Fruit fly (Drosophila melanogaster) whole organism: Measurements from ENCODE around the gene PIG-K.

Experiments
- CG8478 ChIP-seq: fragments of >200 bp; optimal IDR thresholded peaks from 2 replicates; lab custom pipeline; 2018; ENCODE audit warnings: inconsistent platforms
- Dll ChIP-seq: fragments of >200 bp; optimal IDR thresholded peaks from 2 replicates; lab custom pipeline; 2017
- EcR ChIP-seq, 2 experiments: fragments of >200 bp; optimal IDR thresholded peaks; 2 replicates each; lab custom pipeline; 2017; ENCODE audit warnings: missing biosample characterization in 2 of 2, missing genetic modification characterization in 2 of 2, missing genetic modification reagents in 2 of 2
- pan ChIP-seq: fragments of >200 bp; optimal IDR thresholded peaks from 2 replicates; lab custom pipeline; 2017
- psq ChIP-seq: fragments of >200 bp; optimal IDR thresholded peaks from 2 replicates; lab custom pipeline; 2017
- usp ChIP-seq: fragments of >200 bp; optimal IDR thresholded peaks from 2 replicates; lab custom pipeline; 2017; ENCODE audit warnings: missing biosample characterization, missing genetic modification characterization, mixed read lengths

dm6 chrX:2012121-2012452 is 2.9 kb upstream of the PIG-K start:
- TF ChIP-seq Dll (lab: Kevin White, UChicago) (peak; percentile 11), EcR (GFP tag; optimal IDR thresholded peaks at IDR 0.05; lab: Kevin White, UChicago) (no peak), psq (no peak), pan (lab: Kevin White, UChicago) (no peak), usp (no peak), CG8478 (lab: Kevin White, UChicago) (no peak)
